Fruit fly (Drosophila melanogaster): ENCODE data around the gene Or83c.

Gene Or83c

dm6 chr3R:6112252-6112995 is 34.3 kb upstream of the Or83c start, which contains the start of gene Obp83g (continued):
- TF ChIP-seq CG12769 (tag; optimal IDR thresholded peaks at IDR 0.05) = peak; percentile 64
- peak; percentile 20 for TF ChIP-seq PHDP (tag; optimal IDR thresholded peaks at IDR 0.05)
- TF ChIP-seq insv (GFP tag; optimal IDR thresholded peaks at IDR 0.05) = no peak
- TF ChIP-seq CG14965 (GFP tag; optimal IDR thresholded peaks at IDR 0.05; ENCODE audit: borderline replicate concordance) = no peak
- no peak for TF ChIP-seq CG10462 (GFP tag; optimal IDR thresholded peaks at IDR 0.05)
- no peak for TF ChIP-seq ems (GFP tag; optimal IDR thresholded peaks at IDR 0.05)
- TF ChIP-seq CG18262 (tag; optimal IDR thresholded peaks at IDR 0.05) = peak; percentile 37
- TF ChIP-seq Hey (tag; optimal IDR thresholded peaks at IDR 0.05) = no peak
- peak; percentile 79; the same call in 2 of the 4 replicates for TF ChIP-seq chinmo (GFP tag; IDR thresholded peaks at IDR 0.05; ENCODE audit: partially characterized antibody)
- no peak for TF ChIP-seq CG2889 (GFP tag; IDR thresholded peaks at IDR 0.05)
- TF ChIP-seq Atf-2 (GFP tag; optimal IDR thresholded peaks at IDR 0.05) = no peak
- TF ChIP-seq Poxn (GFP tag; IDR thresholded peaks at IDR 0.05) = no peak
- no peak for TF ChIP-seq maf-S (GFP tag; optimal IDR thresholded peaks at IDR 0.05)
- no peak for TF ChIP-seq CG7987 (GFP tag; optimal IDR thresholded peaks at IDR 0.05)
- TF ChIP-seq GATAe (GFP tag; conservative IDR thresholded peaks at IDR 0.05) = no peak
- TF ChIP-seq al (GFP tag; IDR thresholded peaks at IDR 0.05) = peak; percentile 44
- TF ChIP-seq CG31365 (tag; optimal IDR thresholded peaks at IDR 0.05) = no peak
- TF ChIP-seq Fer3 (tag; optimal IDR thresholded peaks at IDR 0.05) = peak; percentile 31
- no peak for TF ChIP-seq cad (GFP tag; optimal IDR thresholded peaks at IDR 0.05)
- TF ChIP-seq Rx (GFP tag; IDR thresholded peaks at IDR 0.05) = 0 out of 2 replicates have a peak, but pooled peaks have one; percentile 16
- TF ChIP-seq twi (tag; optimal IDR thresholded peaks at IDR 0.05) = no peak
- no peak for TF ChIP-seq peb (GFP tag; IDR thresholded peaks at IDR 0.05)
- TF ChIP-seq CG18476 (GFP tag; optimal IDR thresholded peaks at IDR 0.05) = no peak
- TF ChIP-seq Ravus (GFP tag; IDR thresholded peaks at IDR 0.05) = no peak
- TF ChIP-seq CG12155 (GFP tag; optimal IDR thresholded peaks at IDR 0.05) = peak; percentile 29
- no peak for TF ChIP-seq Max (GFP tag; optimal IDR thresholded peaks at IDR 0.05)
- TF ChIP-seq CG9215 (GFP tag; IDR thresholded peaks at IDR 0.05) = peak; percentile 56
- TF ChIP-seq CG6254 (GFP tag; optimal IDR thresholded peaks at IDR 0.05) = no peak
- TF ChIP-seq CG9437 (GFP tag; optimal IDR thresholded peaks at IDR 0.05) = no peak
- peak; percentile 27 for TF ChIP-seq cwo (GFP tag; optimal IDR thresholded peaks at IDR 0.05)
- TF ChIP-seq CG4360 (GFP tag; IDR thresholded peaks at IDR 0.05) = no peak
- no peak for TF ChIP-seq Stat92E (GFP tag; optimal IDR thresholded peaks at IDR 0.05)
- no peak for TF ChIP-seq yki (optimal IDR thresholded peaks at IDR 0.05)
- TF ChIP-seq H2.0 (GFP tag; IDR thresholded peaks at IDR 0.05) = 0 out of 2 replicates have a peak, but pooled peaks have one; percentile 21
- no peak for TF ChIP-seq CG6813 (GFP tag; optimal IDR thresholded peaks at IDR 0.05)
- TF ChIP-seq lmd (GFP tag; IDR thresholded peaks at IDR 0.05) = peak; percentile 71
- no peak for TF ChIP-seq ab (GFP tag; optimal IDR thresholded peaks at IDR 0.05)
- TF ChIP-seq CG10209 (GFP tag; optimal IDR thresholded peaks at IDR 0.05) = peak; percentile 23
- TF ChIP-seq jigr1 (GFP tag; IDR thresholded peaks at IDR 0.05) = no peak
- TF ChIP-seq CG3281 (GFP tag; optimal IDR thresholded peaks at IDR 0.05) = peak; percentile 66
- TF ChIP-seq Sry-δ (GFP tag; optimal IDR thresholded peaks at IDR 0.05) = no peak
- TF ChIP-seq CG17328 (GFP tag; IDR thresholded peaks at IDR 0.05) = 0 out of 2 replicates have a peak, but pooled peaks have one; percentile 12
- no peak for TF ChIP-seq CG6683 (GFP tag; optimal IDR thresholded peaks at IDR 0.05)
- peak; percentile 23 for TF ChIP-seq CG1603 (tag; optimal IDR thresholded peaks at IDR 0.05)
- TF ChIP-seq NC2α (GFP tag; optimal IDR thresholded peaks at IDR 0.05) = no peak
- peak; percentile 54 for TF ChIP-seq Oli (tag; optimal IDR thresholded peaks at IDR 0.05)
- no peak for TF ChIP-seq YL-1 (GFP tag; optimal IDR thresholded peaks at IDR 0.05)
- peak; percentile 49 for TF ChIP-seq CG17359 (tag; optimal IDR thresholded peaks at IDR 0.05)
- peak; percentile 53; the same call in 1 of the 2 replicates for TF ChIP-seq CG32532 (GFP tag; IDR thresholded peaks at IDR 0.05)
- TF ChIP-seq ttk (GFP tag; IDR thresholded peaks at IDR 0.05) = peak; percentile 42; the same call in 1 of the 2 replicates
